Worm (Caenorhabditis elegans) whole organism, L2 larva: ENCODE data around the gene F55G11.2.
A peak's percentile ranks its signal among the peaks of the same experiment; 100 is the strongest.

ENCODE experiments used
- C34F6.9 ChIP-seq: fragments of 150-350 bp; optimal IDR thresholded peaks from 2 replicates; lab custom pipeline; 2014; ENCODE audit warnings: missing biosample characterization, missing genetic modification characterization
- ama-1 ChIP-seq: fragments of 150-350 bp; optimal IDR thresholded peaks from 2 replicates; lab custom pipeline; 2018; ENCODE audit warnings: inconsistent platforms
- blmp-1 ChIP-seq: sonication (generic microtip); optimal IDR thresholded peaks from 2 replicates; lab custom pipeline; 2017; ENCODE audit warnings: missing genetic modification characterization, mild to moderate bottlenecking, missing compliant biosample characterization, antibody characterized with exemption, moderate library complexity; ENCODE audit not compliant: insufficient read depth
- elt-3 ChIP-seq: sonication (generic microtip); optimal IDR thresholded peaks from 2 replicates; lab custom pipeline; 2017; ENCODE audit warnings: missing biosample characterization, missing genetic modification characterization
- fos-1 ChIP-seq: fragments of 150-350 bp; optimal IDR thresholded peaks from 2 replicates; lab custom pipeline; 2014; ENCODE audit warnings: missing biosample characterization, missing genetic modification characterization
- lsy-2 ChIP-seq, 2 experiments: fragments of 150-350 bp in 1 of 2; sonication (generic microtip) in 1 of 2; optimal IDR thresholded peaks; 2 replicates each; lab custom pipeline; 2014 to 2017; ENCODE audit warnings: missing biosample characterization in 2 of 2, missing genetic modification characterization in 2 of 2
- mbf-1 ChIP-seq: sonication (generic microtip); optimal IDR thresholded peaks from 2 replicates; lab custom pipeline; 2017; ENCODE audit warnings: missing biosample characterization, missing genetic modification characterization
- mdl-1 ChIP-seq, 2 experiments: fragments of 150-350 bp in 1 of 2; sonication (generic microtip) in 1 of 2; optimal IDR thresholded peaks; 2 replicates each; lab custom pipeline; 2017; ENCODE audit warnings: missing biosample characterization in 2 of 2, missing genetic modification characterization in 2 of 2
- nhr-10 ChIP-seq: sonication (generic microtip); optimal IDR thresholded peaks from 2 replicates; lab custom pipeline; 2017; ENCODE audit warnings: missing biosample characterization, missing genetic modification characterization
- nhr-21 ChIP-seq: fragments of 150-350 bp; optimal IDR thresholded peaks from 2 replicates; lab custom pipeline; 2014; ENCODE audit warnings: missing biosample characterization, missing genetic modification characterization
- skn-1 ChIP-seq: sonication (generic microtip); optimal IDR thresholded peaks from 2 replicates; lab custom pipeline; 2017; ENCODE audit warnings: missing biosample characterization, missing genetic modification characterization
- sma-3 ChIP-seq: sonication (generic microtip); optimal IDR thresholded peaks from 2 replicates; lab custom pipeline; 2016; ENCODE audit warnings: missing genetic modification reagents, missing genetic modification characterization, missing compliant biosample characterization
- sma-9 ChIP-seq, 2 experiments: fragments of 150-350 bp in 1 of 2; sonication (generic microtip) in 1 of 2; optimal IDR thresholded peaks; 2 replicates each; lab custom pipeline; 2014 to 2016; ENCODE audit warnings: missing genetic modification characterization in 2 of 2, mild to moderate bottlenecking in 1 of 2, missing biosample characterization in 1 of 2, missing compliant biosample characterization in 1 of 2, missing genetic modification reagents in 1 of 2, moderate library complexity in 1 of 2
- snpc-4 ChIP-seq: fragments of 150-350 bp; optimal IDR thresholded peaks from 2 replicates; lab custom pipeline; 2014; ENCODE audit warnings: missing biosample characterization, missing genetic modification characterization
- unc-39 ChIP-seq: fragments of 150-350 bp; optimal IDR thresholded peaks from 2 replicates; lab custom pipeline; 2014; ENCODE audit warnings: missing biosample characterization, missing genetic modification characterization
- zag-1 ChIP-seq: fragments of 150-350 bp; optimal IDR thresholded peaks from 2 replicates; lab custom pipeline; 2014; ENCODE audit warnings: missing biosample characterization, missing genetic modification characterization
- ztf-1 ChIP-seq: fragments of 200-800 bp; sonication (Bioruptor generic); conservative IDR thresholded peaks from 2 replicates; pipeline ENCODE4 v1.3.6; 2022; ENCODE audit warnings: missing genetic modification characterization, missing compliant biosample characterization
- ztf-11 ChIP-seq: sonication (generic microtip); optimal IDR thresholded peaks from 2 replicates; lab custom pipeline; 2017; ENCODE audit warnings: missing biosample characterization, missing genetic modification characterization
- ztf-4 ChIP-seq: fragments of 150-350 bp; optimal IDR thresholded peaks from 2 replicates; lab custom pipeline; 2014; ENCODE audit warnings: missing biosample characterization, missing genetic modification characterization

F55G11.2 gene

ce11 chrIV:12924332-12924731 is 44.8 kb downstream of the F55G11.2 start, which contains the start of gene srlf-4:
TSS of gene srlf-4 (minus strand) at chrIV:12924432.
- TF ChIP-seq nhr-10 (tag; lab: Kevin White, UChicago) = no peak
- no peak for TF ChIP-seq mbf-1
- TF ChIP-seq nhr-21 (tag; lab: Kevin White, UChicago) = no peak
- TF ChIP-seq blmp-1 (tag; lab: Kevin White, UChicago) = no peak
- TF ChIP-seq ztf-4 (tag; lab: Kevin White, UChicago) = no peak

ce11 chrIV:12921027-12921426 is 48.1 kb downstream of the F55G11.2 start, which contains the start of gene C32H11.4:
TSS of gene C32H11.4 (plus strand) at chrIV:12921264.
- peak; percentile 57 for TF ChIP-seq skn-1 (tag; lab: Kevin White, UChicago)
- TF ChIP-seq sma-9 (GFP tag; optimal IDR thresholded peaks at IDR 0.05; lab: Kevin White, UChicago) = peak; percentile 96
- TF ChIP-seq sma-9 (tag; optimal IDR thresholded peaks at IDR 0.05; lab: Kevin White, UChicago) = no peak
- peak; percentile 79 for TF ChIP-seq fos-1 (tag; lab: Kevin White, UChicago)
- TF ChIP-seq zag-1 (tag; lab: Kevin White, UChicago) = no peak
- TF ChIP-seq sma-3 (GFP tag; lab: Kevin White, UChicago) = peak; percentile 68

- TF ChIP-seq snpc-4 (tag; lab: Kevin White, UChicago) (no peak), sma-9 (GFP tag; optimal IDR thresholded peaks at IDR 0.05; lab: Kevin White, UChicago) (peak; percentile 78), sma-9 (tag; optimal IDR thresholded peaks at IDR 0.05; lab: Kevin White, UChicago) (no peak), ztf-1 (GFP tag; lab: Robert Waterston, UW) (no peak), C34F6.9 (tag; lab: Kevin White, UChicago) (no peak), fos-1 (tag; lab: Kevin White, UChicago) (peak; percentile 73), unc-39 (no peak), ama-1 (no peak), skn-1 (tag; lab: Kevin White, UChicago) (peak; percentile 45), ztf-11 (tag; lab: Kevin White, UChicago) (no peak), lsy-2 (tag; optimal IDR thresholded peaks at IDR 0.05; lab: Kevin White, UChicago) (no peak)
These were observed 48.5 kb downstream of the F55G11.2 start for ce11 chrIV:12920553-12920952.

- TF ChIP-seq elt-3 (tag; lab: Kevin White, UChicago) = no peak
- no peak for TF ChIP-seq mdl-1 (tag; optimal IDR thresholded peaks at IDR 0.05; lab: Kevin White, UChicago)
These were observed 50.8 kb downstream of the F55G11.2 start, which contains the start of gene C32H11.3 for ce11 chrIV:12918256-12918655. TSS of gene C32H11.3 (plus strand) at chrIV:12918556.
